Worm (Caenorhabditis elegans) whole organism, L1 larva: ENCODE results near the gene irld-19.
A peak's percentile ranks its signal among the peaks of the same experiment; 100 is the strongest.

ENCODE experiments used
- C16A3.4 ChIP-seq: fragments of 150-350 bp; optimal IDR thresholded peaks from 2 replicates; lab custom pipeline; 2014; ENCODE audit warnings: missing biosample characterization, missing genetic modification characterization
- C34B4.2 ChIP-seq: sonication (generic microtip); optimal IDR thresholded peaks from 2 replicates; lab custom pipeline; 2017; ENCODE audit warnings: mild to moderate bottlenecking, missing genetic modification characterization, missing compliant biosample characterization
- F16B12.6 ChIP-seq: fragments of 150-350 bp; optimal IDR thresholded peaks from 2 replicates; lab custom pipeline; 2014; ENCODE audit warnings: missing biosample characterization, missing genetic modification characterization
- Y116A8C.19 ChIP-seq: sonication (generic microtip); optimal IDR thresholded peaks from 2 replicates; lab custom pipeline; 2016; ENCODE audit warnings: missing compliant biosample characterization, missing genetic modification characterization, borderline replicate concordance
- alr-1 ChIP-seq: fragments of 200-800 bp; sonication (Bioruptor generic); optimal IDR thresholded peaks from 2 replicates; lab custom pipeline; 2018; ENCODE audit warnings: borderline replicate concordance, mild to moderate bottlenecking, missing genetic modification characterization, missing compliant biosample characterization
- aly-2 ChIP-seq: fragments of 150-350 bp; optimal IDR thresholded peaks from 2 replicates; lab custom pipeline; 2014; ENCODE audit warnings: missing biosample characterization, missing genetic modification characterization
- ama-1 ChIP-seq: fragments of 150-350 bp; optimal IDR thresholded peaks from 2 replicates; lab custom pipeline; 2014
- blmp-1 ChIP-seq: fragments of 150-350 bp; optimal IDR thresholded peaks from 2 replicates; lab custom pipeline; 2014; ENCODE audit warnings: missing biosample characterization, missing genetic modification characterization
- ceh-63 ChIP-seq: fragments of 200-800 bp; sonication (Bioruptor generic); optimal IDR thresholded peaks from 2 replicates; lab custom pipeline; 2018; ENCODE audit warnings: mild to moderate bottlenecking, missing genetic modification characterization, missing compliant biosample characterization
- ceh-82 ChIP-seq, 3 experiments: fragments of 150-350 bp in 1 of 3; sonication (generic microtip) in 2 of 3; optimal IDR thresholded peaks; 2 replicates each; lab custom pipeline; 2014 to 2017; ENCODE audit warnings: missing biosample characterization in 3 of 3, missing genetic modification characterization in 3 of 3
- ceh-88 ChIP-seq: fragments of 200-800 bp; sonication (Bioruptor generic); IDR thresholded peaks from 2 replicates; pipeline ENCODE4 v1.3.6; 2022; ENCODE audit warnings: missing genetic modification characterization, missing compliant biosample characterization
- ceh-90 ChIP-seq: sonication (generic microtip); optimal IDR thresholded peaks from 2 replicates; lab custom pipeline; 2016; ENCODE audit warnings: missing genetic modification characterization, missing compliant biosample characterization
- dpl-1 ChIP-seq, 3 experiments: fragments of 150-350 bp in 2 of 3; sonication (generic microtip) in 1 of 3; optimal IDR thresholded peaks; 2 replicates each; lab custom pipeline; 2014 to 2017; ENCODE audit warnings: missing biosample characterization in 3 of 3, missing genetic modification characterization in 3 of 3, missing genetic modification reagents in 3 of 3
- efl-3 ChIP-seq: fragments of 200-800 bp; sonication (Bioruptor generic); optimal IDR thresholded peaks from 2 replicates; lab custom pipeline; 2018; ENCODE audit warnings: mild to moderate bottlenecking, missing genetic modification characterization, missing compliant biosample characterization
- elt-2 ChIP-seq: sonication (generic microtip); optimal IDR thresholded peaks from 2 replicates; lab custom pipeline; 2016; ENCODE audit warnings: missing genetic modification characterization, mild to moderate bottlenecking, inconsistent platforms, missing compliant biosample characterization, missing genetic modification reagents
- elt-3 ChIP-seq, 6 experiments: fragments of 150-350 bp in 1 of 6; sonication (generic microtip); optimal IDR thresholded peaks; 2 replicates each; lab custom pipeline; 2017 to 2018; ENCODE audit warnings: missing biosample characterization in 6 of 6, missing genetic modification characterization in 6 of 6, inconsistent platforms in 1 of 6
- ets-5 ChIP-seq: fragments of 200-800 bp; sonication (Bioruptor generic); IDR thresholded peaks from 2 replicates; pipeline ENCODE4 v1.3.6; 2022; ENCODE audit warnings: missing genetic modification characterization, missing compliant biosample characterization
- fkh-10 ChIP-seq: sonication (generic microtip); optimal IDR thresholded peaks from 2 replicates; lab custom pipeline; 2017; ENCODE audit warnings: missing biosample characterization, missing genetic modification reagents, missing genetic modification characterization
- fos-1 ChIP-seq: fragments of 150-350 bp; optimal IDR thresholded peaks from 2 replicates; lab custom pipeline; 2014; ENCODE audit warnings: missing biosample characterization, missing genetic modification characterization
- hlh-17 ChIP-seq: fragments of 200-800 bp; sonication (Bioruptor generic); optimal IDR thresholded peaks from 2 replicates; lab custom pipeline; 2018; ENCODE audit warnings: missing genetic modification characterization, mild to moderate bottlenecking, missing compliant biosample characterization, moderate library complexity, borderline replicate concordance
- hlh-4 ChIP-seq: sonication (generic microtip); optimal IDR thresholded peaks from 2 replicates; lab custom pipeline; 2016; ENCODE audit warnings: mild to moderate bottlenecking, missing genetic modification characterization, missing compliant biosample characterization
- hpl-2 ChIP-seq: fragments of 150-350 bp; optimal IDR thresholded peaks from 2 replicates; lab custom pipeline; 2014; ENCODE audit warnings: missing biosample characterization, missing genetic modification reagents, missing genetic modification characterization
- irx-1 ChIP-seq: sonication (generic microtip); optimal IDR thresholded peaks from 2 replicates; lab custom pipeline; 2016; ENCODE audit warnings: missing genetic modification characterization, missing compliant biosample characterization
- isw-1 ChIP-seq: fragments of 200-800 bp; sonication (Bioruptor generic); IDR thresholded peaks from 2 replicates; pipeline ENCODE4 v1.3.6; 2022; ENCODE audit warnings: missing genetic modification characterization, missing compliant biosample characterization
- jun-1 ChIP-seq: fragments of 150-350 bp; optimal IDR thresholded peaks from 2 replicates; lab custom pipeline; 2014; ENCODE audit warnings: missing biosample characterization, missing genetic modification reagents, missing genetic modification characterization
- lin-35 ChIP-seq, 2 experiments: fragments of 150-350 bp; optimal IDR thresholded peaks; 2 replicates each; lab custom pipeline; 2014; ENCODE audit warnings: missing biosample characterization in 2 of 2, missing genetic modification characterization in 2 of 2, missing genetic modification reagents in 2 of 2
- lsy-2 ChIP-seq, 2 experiments: fragments of 150-350 bp; optimal IDR thresholded peaks; 2 replicates each; lab custom pipeline; 2014; ENCODE audit warnings: missing biosample characterization in 2 of 2, missing genetic modification characterization in 2 of 2
- mdl-1 ChIP-seq, 2 experiments: fragments of 150-350 bp; optimal IDR thresholded peaks; 2 replicates each; lab custom pipeline; 2014 to 2017; ENCODE audit warnings: missing biosample characterization in 2 of 2, missing genetic modification characterization in 2 of 2, inconsistent platforms in 1 of 2
- mef-2 ChIP-seq: fragments of 150-350 bp; optimal IDR thresholded peaks from 2 replicates; lab custom pipeline; 2014; ENCODE audit warnings: missing biosample characterization, missing genetic modification characterization
- mep-1 ChIP-seq: fragments of 150-350 bp; optimal IDR thresholded peaks from 2 replicates; lab custom pipeline; 2014; ENCODE audit warnings: missing biosample characterization, missing genetic modification characterization
- nhr-19 ChIP-seq: fragments of 200-800 bp; sonication (Bioruptor generic); conservative IDR thresholded peaks from 2 replicates; pipeline ENCODE4 v1.3.6; 2022; ENCODE audit warnings: missing genetic modification characterization, missing compliant biosample characterization
- nhr-20 ChIP-seq: sonication (generic microtip); optimal IDR thresholded peaks from 2 replicates; lab custom pipeline; 2016; ENCODE audit warnings: mild to moderate bottlenecking, missing genetic modification characterization, missing compliant biosample characterization
- nhr-28 ChIP-seq: fragments of 150-350 bp; optimal IDR thresholded peaks from 2 replicates; lab custom pipeline; 2014; ENCODE audit warnings: missing biosample characterization, missing genetic modification characterization
- nhr-77 ChIP-seq: fragments of 150-350 bp; optimal IDR thresholded peaks from 2 replicates; lab custom pipeline; 2014; ENCODE audit warnings: missing biosample characterization, missing genetic modification characterization
- nhr-84 ChIP-seq: sonication (generic microtip); optimal IDR thresholded peaks from 2 replicates; lab custom pipeline; 2017; ENCODE audit warnings: missing biosample characterization, missing genetic modification characterization
- nhr-85 ChIP-seq: sonication (generic microtip); peaks from one replicate; lab custom pipeline; 2016; ENCODE audit warnings: missing genetic modification characterization, inconsistent platforms, missing compliant biosample characterization
- nhr-90 ChIP-seq: sonication (generic microtip); optimal IDR thresholded peaks from 2 replicates; lab custom pipeline; 2016; ENCODE audit warnings: mild to moderate bottlenecking, missing genetic modification characterization, missing compliant biosample characterization; ENCODE audit not compliant: poor library complexity
- pag-3 ChIP-seq: sonication (generic microtip); optimal IDR thresholded peaks from 2 replicates; lab custom pipeline; 2017; ENCODE audit warnings: missing genetic modification characterization, mild to moderate bottlenecking, missing compliant biosample characterization, antibody characterized with exemption, borderline replicate concordance; ENCODE audit not compliant: insufficient read depth
- pqm-1 ChIP-seq: sonication (generic microtip); optimal IDR thresholded peaks from 3 replicates; lab custom pipeline; 2017; ENCODE audit warnings: missing biosample characterization, missing genetic modification characterization
- skn-1 ChIP-seq: fragments of 150-350 bp; optimal IDR thresholded peaks from 2 replicates; lab custom pipeline; 2014; ENCODE audit warnings: missing biosample characterization, missing genetic modification characterization
- swsn-7 ChIP-seq: sonication (generic microtip); optimal IDR thresholded peaks from 2 replicates; lab custom pipeline; 2016; ENCODE audit warnings: missing genetic modification characterization, missing compliant biosample characterization
- tbx-2 ChIP-seq: sonication (generic microtip); optimal IDR thresholded peaks from 2 replicates; lab custom pipeline; 2016; ENCODE audit warnings: missing genetic modification characterization, missing compliant biosample characterization
- tlp-1 ChIP-seq: fragments of 150-350 bp; optimal IDR thresholded peaks from 2 replicates; lab custom pipeline; 2014; ENCODE audit warnings: missing biosample characterization, missing genetic modification characterization
- unc-30 ChIP-seq: sonication (generic microtip); optimal IDR thresholded peaks from 2 replicates; lab custom pipeline; 2017; ENCODE audit warnings: missing biosample characterization, missing genetic modification characterization
- unc-86 ChIP-seq: sonication (generic microtip); optimal IDR thresholded peaks from 2 replicates; lab custom pipeline; 2016; ENCODE audit warnings: missing genetic modification characterization, missing compliant biosample characterization
- vab-15 ChIP-seq: sonication (generic microtip); optimal IDR thresholded peaks from 2 replicates; lab custom pipeline; 2017; ENCODE audit warnings: missing genotype, mild to moderate bottlenecking, missing genetic modification characterization, missing compliant biosample characterization
- xbp-1 ChIP-seq: sonication (generic microtip); optimal IDR thresholded peaks from 2 replicates; lab custom pipeline; 2016; ENCODE audit warnings: missing genetic modification characterization, missing compliant biosample characterization
- zip-4 ChIP-seq: fragments of 200-800 bp; sonication (Bioruptor generic); optimal IDR thresholded peaks from 2 replicates; lab custom pipeline; 2018; ENCODE audit warnings: mild to moderate bottlenecking, missing genetic modification characterization, moderate library complexity, missing compliant biosample characterization
- ztf-4 ChIP-seq: fragments of 150-350 bp; optimal IDR thresholded peaks from 2 replicates; lab custom pipeline; 2014; ENCODE audit warnings: missing biosample characterization, missing genetic modification characterization

Gene irld-19

DNA sequence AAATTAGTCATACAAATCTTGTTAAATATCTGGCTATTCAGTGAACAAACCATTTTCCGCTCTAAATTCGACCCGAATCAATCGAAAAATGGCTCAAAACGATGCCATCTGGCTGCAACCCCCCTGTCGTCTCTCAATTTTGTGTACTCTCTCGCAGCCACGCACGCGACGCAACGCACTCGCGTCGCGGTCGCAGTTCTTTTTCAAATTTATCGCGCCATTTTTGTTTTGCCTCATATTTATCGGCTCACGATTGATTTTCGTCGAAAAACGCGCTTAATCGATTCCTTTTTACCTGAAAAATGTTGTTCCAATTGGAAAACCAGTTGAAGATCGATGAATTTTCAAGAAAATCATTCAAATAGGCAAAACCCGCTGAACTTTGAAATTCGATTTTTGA lies 50.3 kb downstream of the irld-19 start (continued):
- TF ChIP-seq skn-1 (tag; lab: Kevin White, UChicago) (peak; percentile 26), nhr-90 (no peak), lsy-2 (tag; optimal IDR thresholded peaks at IDR 0.05; lab: Kevin White, UChicago) (peak; percentile 21 to 58), fos-1 (tag; lab: Kevin White, UChicago) (no peak)

DNA sequence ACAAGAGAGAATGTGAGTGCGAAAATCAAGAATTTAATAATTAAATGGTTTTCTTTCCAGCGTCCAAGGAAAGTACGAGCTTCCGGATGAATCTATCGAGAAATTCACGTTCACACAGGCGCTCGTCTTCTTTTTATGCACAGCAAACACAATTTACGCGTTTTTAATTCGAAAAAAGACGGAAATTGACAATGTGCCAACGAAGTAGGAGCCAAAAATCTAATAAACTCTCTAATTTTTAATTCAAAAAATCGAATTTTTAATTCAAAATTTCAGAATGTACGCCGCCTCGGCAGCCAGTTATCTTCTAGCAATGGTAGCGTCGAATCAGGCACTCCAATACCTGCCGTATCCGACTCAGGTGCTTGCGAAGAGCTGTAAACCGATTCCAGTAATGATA lies 52.5 kb downstream of the irld-19 start:
- TF ChIP-seq zip-4 (GFP tag; lab: Kevin White, UChicago) (no peak), nhr-85 (peak; percentile 59)
- TF ChIP-seq, all 84 proteins: peak for 1

DNA sequence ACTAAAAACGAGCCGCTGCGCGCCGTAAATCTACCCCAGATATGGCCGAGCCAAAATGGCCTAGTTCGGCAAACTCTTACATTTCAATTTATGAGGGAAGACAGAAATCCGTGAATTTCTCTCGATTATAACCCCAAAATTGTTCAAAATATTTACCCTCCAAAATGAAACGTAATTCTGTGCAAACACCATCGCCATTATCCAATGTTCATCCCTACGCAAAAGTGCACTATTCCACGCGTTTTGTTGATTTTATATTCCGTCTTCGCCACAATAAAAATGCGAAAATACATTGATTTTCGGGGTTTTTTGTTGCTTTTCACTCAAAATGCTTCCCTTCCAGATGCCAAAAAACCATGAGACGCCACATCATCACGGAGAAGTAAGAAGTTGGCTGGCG lies 52.9 kb downstream of the irld-19 start, which contains the start of gene hut-1:
TSS of gene hut-1 (plus strand) at position 344 of the 400 bp plus-strand sequence.
- no peak for TF ChIP-seq unc-30 (tag; lab: Kevin White, UChicago)
- TF ChIP-seq pag-3 (tag; lab: Kevin White, UChicago): no peak
- TF ChIP-seq F16B12.6: peak; percentile 96
- no peak for TF ChIP-seq nhr-90
- TF ChIP-seq lsy-2 (tag; optimal IDR thresholded peaks at IDR 0.05; lab: Kevin White, UChicago): peak; percentile 64 to 80
- TF ChIP-seq tlp-1 (tag; lab: Kevin White, UChicago): no peak
- peak in 1 of 6 experiments; percentile 59 for TF ChIP-seq elt-3 (tag; optimal IDR thresholded peaks at IDR 0.05; lab: Kevin White, UChicago)
- TF ChIP-seq lin-35 (GFP tag; optimal IDR thresholded peaks at IDR 0.05; lab: Kevin White, UChicago): peak; percentile 82 to 93
- TF ChIP-seq dpl-1 (GFP tag; optimal IDR thresholded peaks at IDR 0.05; lab: Kevin White, UChicago): peak; percentile 79 to 89 (median 87)
- TF ChIP-seq vab-15: no peak
- TF ChIP-seq C16A3.4: peak; percentile 72
- TF ChIP-seq nhr-19 (GFP tag; lab: Robert Waterston, UW): no peak
- TF ChIP-seq ztf-4 (tag; lab: Kevin White, UChicago): no peak
- no peak for TF ChIP-seq hlh-17 (GFP tag; lab: Kevin White, UChicago)
- TF ChIP-seq mef-2 (tag; lab: Kevin White, UChicago): no peak
- TF ChIP-seq tbx-2 (tag; lab: Kevin White, UChicago): peak; percentile 29
- no peak for TF ChIP-seq Y116A8C.19 (tag; lab: Kevin White, UChicago)
- no peak for TF ChIP-seq ceh-63
- no peak for TF ChIP-seq jun-1
- TF ChIP-seq unc-86 (tag; lab: Kevin White, UChicago): no peak
- TF ChIP-seq mep-1 (tag; lab: Kevin White, UChicago): peak; percentile 29
- no peak for TF ChIP-seq zip-4 (GFP tag; lab: Kevin White, UChicago)
- TF ChIP-seq ceh-90 (tag; lab: Kevin White, UChicago): no peak
- no peak for TF ChIP-seq nhr-28 (tag; lab: Kevin White, UChicago)
- TF ChIP-seq hpl-2 (GFP tag; lab: Kevin White, UChicago): no peak
- TF ChIP-seq swsn-7 (tag; lab: Kevin White, UChicago): peak; percentile 34
- no peak for TF ChIP-seq fkh-10 (GFP tag; lab: Kevin White, UChicago)
- TF ChIP-seq mdl-1 (tag; optimal IDR thresholded peaks at IDR 0.05; lab: Kevin White, UChicago): peak in 1 of 2 experiments; percentile 34
- TF ChIP-seq elt-2 (tag; lab: Kevin White, UChicago): no peak
- no peak for TF ChIP-seq isw-1 (GFP tag; lab: Robert Waterston, UW)
- no peak for TF ChIP-seq efl-3 (GFP tag; lab: Kevin White, UChicago)
- no peak for TF ChIP-seq nhr-85
- peak; percentile 0 for TF ChIP-seq ama-1
- no peak for TF ChIP-seq nhr-77 (tag; lab: Kevin White, UChicago)
- no peak for TF ChIP-seq hlh-4 (tag; lab: Kevin White, UChicago)
- TF ChIP-seq irx-1 (tag; lab: Kevin White, UChicago): no peak
- TF ChIP-seq blmp-1: peak; percentile 35
- TF ChIP-seq alr-1 (tag; lab: Kevin White, UChicago): no peak
- peak; percentile 14 for TF ChIP-seq aly-2 (tag; lab: Kevin White, UChicago)
- TF ChIP-seq nhr-20 (tag; lab: Kevin White, UChicago): peak; percentile 41
- no peak for TF ChIP-seq ets-5 (GFP tag; lab: Robert Waterston, UW)
- no peak for TF ChIP-seq nhr-84
- no peak for TF ChIP-seq C34B4.2 (tag; lab: Kevin White, UChicago)
- TF ChIP-seq xbp-1 (tag; lab: Kevin White, UChicago): peak; percentile 82
- no peak for TF ChIP-seq ceh-88
- TF ChIP-seq pqm-1 (tag; lab: Kevin White, UChicago): no peak
- TF ChIP-seq ceh-82 (tag; optimal IDR thresholded peaks at IDR 0.05; lab: Kevin White, UChicago): peak; percentile 1 to 60 (median 37)
